Worm (Caenorhabditis elegans) whole organism, dauer: ENCODE results near the gene srw-130.
"Not testable (repeated sequence)": the region's sequence is repeated elsewhere in the genome, so short reads cannot be mapped to it uniquely, and the experiment has no call there.

Source experiments
- unc-62 ChIP-seq: sonication (generic microtip); optimal IDR thresholded peaks from 2 replicates; lab custom pipeline; 2017; ENCODE audit warnings: missing biosample characterization, missing genetic modification reagents, missing genetic modification characterization

The srw-130 gene

ce11 chrV:3535260-3535659 lies 13.4 kb downstream of the srw-130 start, which contains the start of gene nhr-221:
Gene nhr-221, minus strand, starts transcription at chrV:3535360.
- TF ChIP-seq unc-62: no peak

- TF ChIP-seq unc-62: no peak
Measured at ce11 chrV:3530403-3530802, 18.3 kb downstream of the srw-130 start, which contains the start of gene srbc-66. Gene srbc-66, plus strand, starts transcription at chrV:3530703.

- TF ChIP-seq unc-62: no peak
Measured at ce11 chrV:3526882-3527281, 21.8 kb downstream of the srw-130 start, which contains the start of gene str-260. Gene str-260, plus strand, starts transcription at chrV:3527182.

- no peak for TF ChIP-seq unc-62
Measured at ce11 chrV:3524970-3525369, 23.7 kb downstream of the srw-130 start, which contains the start of gene T24A6.7. Gene T24A6.7, plus strand, starts transcription at chrV:3525270.

ce11 chrV:3523262-3523661 lies 25.4 kb downstream of the srw-130 start, which contains the start of gene irg-1:
Gene irg-1, plus strand, starts transcription at chrV:3523587.
- no peak for TF ChIP-seq unc-62

ce11 chrV:3517889-3518288 lies 30.8 kb downstream of the srw-130 start, which contains the start of gene str-227:
Gene str-227, plus strand, starts transcription at chrV:3518189.
- no peak for TF ChIP-seq unc-62

ce11 chrV:3512381-3512780 lies 36.3 kb downstream of the srw-130 start, which contains the start of gene str-226:
Gene str-226, plus strand, starts transcription at chrV:3512681.
- TF ChIP-seq unc-62: no peak

- no peak for TF ChIP-seq unc-62
Measured at ce11 chrV:3509878-3510277, 38.8 kb downstream of the srw-130 start, which contains the start of gene str-228. Gene str-228, plus strand, starts transcription at chrV:3510178.

- TF ChIP-seq unc-62: no peak
Measured at ce11 chrV:3507691-3508090, 41.0 kb downstream of the srw-130 start, which contains the start of gene str-225. Gene str-225, plus strand, starts transcription at chrV:3507822.

ce11 chrV:3506252-3506651 lies 42.4 kb downstream of the srw-130 start, which contains the start of gene ugt-64:
Gene ugt-64, minus strand, starts transcription at chrV:3506352.
- TF ChIP-seq unc-62: not testable (repeated sequence)

- TF ChIP-seq unc-62: no peak
Measured at ce11 chrV:3505745-3506144, 43.0 kb downstream of the srw-130 start.

- TF ChIP-seq unc-62: no peak
Measured at ce11 chrV:3502038-3502437, 46.7 kb downstream of the srw-130 start, which contains the start of the genes C07G3.8 and C07G3.10. Gene C07G3.8, minus strand, starts transcription at chrV:3502138. Gene C07G3.10, plus strand, starts transcription at chrV:3502307.
